Worm (Caenorhabditis elegans): Measurements from ENCODE around the gene daf-31.

DNA sequence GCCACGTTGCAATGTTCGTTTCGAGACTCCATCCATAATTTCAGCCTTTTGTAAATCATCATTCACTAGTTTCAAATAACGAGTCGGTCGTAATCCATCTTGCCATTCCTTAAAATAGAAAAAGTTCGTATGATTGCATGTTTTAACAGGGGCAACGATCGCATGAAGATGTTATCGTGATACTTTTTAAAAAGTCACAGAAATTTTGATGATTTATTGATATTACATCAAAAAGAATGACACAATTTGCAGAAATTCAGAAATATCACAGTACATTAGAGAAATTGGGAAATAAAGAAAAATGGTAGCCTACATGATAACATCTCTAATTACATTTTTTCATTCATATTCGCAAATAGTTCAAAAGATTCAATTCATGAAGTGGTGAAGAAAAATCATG, 16.7 kb upstream of the daf-31 start:
- TF ChIP-seq grh-1 (GFP tag; IDR thresholded peaks at IDR 0.05) (no peak), skn-1 (tag; optimal IDR thresholded peaks at IDR 0.05) (no peak), hpl-2 (GFP tag; optimal IDR thresholded peaks at IDR 0.05) (no peak), lsy-2 (tag; optimal IDR thresholded peaks at IDR 0.05) (no peak), nhr-76 (tag; optimal IDR thresholded peaks at IDR 0.05) (no peak), mep-1 (tag; optimal IDR thresholded peaks at IDR 0.05) (no peak), pqm-1 (tag; optimal IDR thresholded peaks at IDR 0.05) (no peak), ces-1 (GFP tag; optimal IDR thresholded peaks at IDR 0.05) (no peak), efl-1 (optimal IDR thresholded peaks at IDR 0.05) (no peak), efl-1 (GFP tag; optimal IDR thresholded peaks at IDR 0.05 in 1 of 2) (no peak), sox-4 (tag; optimal IDR thresholded peaks at IDR 0.05) (no peak), ztf-11 (tag; optimal IDR thresholded peaks at IDR 0.05) (no peak), nhr-11 (tag; optimal IDR thresholded peaks at IDR 0.05) (no peak), mdl-1 (tag; optimal IDR thresholded peaks at IDR 0.05) (no peak)

Data from whole organism, L1 larva.